Worm (Caenorhabditis elegans) whole organism, L1 larva: ENCODE measurements around the gene phf-30.

Experiments used
- C04F5.9 ChIP-seq: sonication (generic microtip); optimal IDR thresholded peaks from 2 replicates; lab custom pipeline; 2016; ENCODE audit warnings: missing genetic modification characterization, missing compliant biosample characterization
- C16A3.4 ChIP-seq: fragments of 150-350 bp; optimal IDR thresholded peaks from 2 replicates; lab custom pipeline; 2014; ENCODE audit warnings: missing biosample characterization, missing genetic modification characterization
- alr-1 ChIP-seq: fragments of 200-800 bp; sonication (Bioruptor generic); optimal IDR thresholded peaks from 2 replicates; lab custom pipeline; 2018; ENCODE audit warnings: borderline replicate concordance, mild to moderate bottlenecking, missing genetic modification characterization, missing compliant biosample characterization
- aly-2 ChIP-seq: fragments of 150-350 bp; optimal IDR thresholded peaks from 2 replicates; lab custom pipeline; 2014; ENCODE audit warnings: missing biosample characterization, missing genetic modification characterization
- ama-1 ChIP-seq: fragments of 150-350 bp; optimal IDR thresholded peaks from 2 replicates; lab custom pipeline; 2014
- blmp-1 ChIP-seq: fragments of 150-350 bp; optimal IDR thresholded peaks from 2 replicates; lab custom pipeline; 2014; ENCODE audit warnings: missing biosample characterization, missing genetic modification characterization
- ceh-88 ChIP-seq: fragments of 200-800 bp; sonication (Bioruptor generic); IDR thresholded peaks from 2 replicates; pipeline ENCODE4 v1.3.6; 2022; ENCODE audit warnings: missing genetic modification characterization, missing compliant biosample characterization
- dpl-1 ChIP-seq, 3 experiments: fragments of 150-350 bp in 2 of 3; sonication (generic microtip) in 1 of 3; optimal IDR thresholded peaks; 2 replicates each; lab custom pipeline; 2014 to 2017; ENCODE audit warnings: missing biosample characterization in 3 of 3, missing genetic modification characterization in 3 of 3, missing genetic modification reagents in 3 of 3
- dsc-1 ChIP-seq: sonication (generic microtip); optimal IDR thresholded peaks from 2 replicates; lab custom pipeline; 2016; ENCODE audit warnings: mild to moderate bottlenecking, missing genetic modification characterization, missing compliant biosample characterization
- efl-1 ChIP-seq, 4 experiments: fragments of 150-350 bp; optimal IDR thresholded peaks in 3 of 4; peaks in 1 of 4; 1 replicate in 1 of 4; 2 replicates in 3 of 4; lab custom pipeline; 2014; ENCODE audit warnings: missing biosample characterization in 2 of 4, missing genetic modification characterization in 2 of 4, missing genetic modification reagents in 2 of 4
- efl-3 ChIP-seq: fragments of 200-800 bp; sonication (Bioruptor generic); optimal IDR thresholded peaks from 2 replicates; lab custom pipeline; 2018; ENCODE audit warnings: mild to moderate bottlenecking, missing genetic modification characterization, missing compliant biosample characterization
- elt-2 ChIP-seq: sonication (generic microtip); optimal IDR thresholded peaks from 2 replicates; lab custom pipeline; 2016; ENCODE audit warnings: missing genetic modification characterization, mild to moderate bottlenecking, inconsistent platforms, missing compliant biosample characterization, missing genetic modification reagents
- ets-5 ChIP-seq: fragments of 200-800 bp; sonication (Bioruptor generic); IDR thresholded peaks from 2 replicates; pipeline ENCODE4 v1.3.6; 2022; ENCODE audit warnings: missing genetic modification characterization, missing compliant biosample characterization
- fkh-10 ChIP-seq: sonication (generic microtip); optimal IDR thresholded peaks from 2 replicates; lab custom pipeline; 2017; ENCODE audit warnings: missing biosample characterization, missing genetic modification reagents, missing genetic modification characterization
- fkh-8 ChIP-seq: sonication (generic microtip); optimal IDR thresholded peaks from 2 replicates; lab custom pipeline; 2016; ENCODE audit warnings: mild to moderate bottlenecking, missing genetic modification characterization, missing compliant biosample characterization
- fos-1 ChIP-seq: fragments of 150-350 bp; optimal IDR thresholded peaks from 2 replicates; lab custom pipeline; 2014; ENCODE audit warnings: missing biosample characterization, missing genetic modification characterization
- hlh-17 ChIP-seq: fragments of 200-800 bp; sonication (Bioruptor generic); optimal IDR thresholded peaks from 2 replicates; lab custom pipeline; 2018; ENCODE audit warnings: missing genetic modification characterization, mild to moderate bottlenecking, missing compliant biosample characterization, moderate library complexity, borderline replicate concordance
- hlh-4 ChIP-seq: sonication (generic microtip); optimal IDR thresholded peaks from 2 replicates; lab custom pipeline; 2016; ENCODE audit warnings: mild to moderate bottlenecking, missing genetic modification characterization, missing compliant biosample characterization
- hpl-2 ChIP-seq: fragments of 150-350 bp; optimal IDR thresholded peaks from 2 replicates; lab custom pipeline; 2014; ENCODE audit warnings: missing biosample characterization, missing genetic modification reagents, missing genetic modification characterization
- irx-1 ChIP-seq: sonication (generic microtip); optimal IDR thresholded peaks from 2 replicates; lab custom pipeline; 2016; ENCODE audit warnings: missing genetic modification characterization, missing compliant biosample characterization
- lin-14 ChIP-seq: fragments of 200-800 bp; sonication (Bioruptor generic); optimal IDR thresholded peaks from 2 replicates; lab custom pipeline; 2018; ENCODE audit warnings: mild to moderate bottlenecking, missing genetic modification characterization, moderate library complexity, missing compliant biosample characterization
- lin-15B ChIP-seq: fragments of 150-350 bp; sonication (generic microtip); optimal IDR thresholded peaks from 3 replicates; lab custom pipeline; 2014; ENCODE audit warnings: missing biosample characterization, missing genetic modification characterization
- lin-35 ChIP-seq, 2 experiments: fragments of 150-350 bp; optimal IDR thresholded peaks; 2 replicates each; lab custom pipeline; 2014; ENCODE audit warnings: missing biosample characterization in 2 of 2, missing genetic modification characterization in 2 of 2, missing genetic modification reagents in 2 of 2
- lin-39 ChIP-seq: fragments of 150-350 bp; optimal IDR thresholded peaks from 2 replicates; lab custom pipeline; 2014; ENCODE audit warnings: missing biosample characterization, missing genetic modification reagents, missing genetic modification characterization
- lir-3 ChIP-seq: sonication (generic microtip); optimal IDR thresholded peaks from 2 replicates; lab custom pipeline; 2016; ENCODE audit warnings: mild to moderate bottlenecking, missing genetic modification characterization, moderate library complexity, missing compliant biosample characterization; ENCODE audit not compliant: poor library complexity
- mab-9 ChIP-seq: fragments of 200-800 bp; sonication (Bioruptor generic); IDR thresholded peaks from 2 replicates; pipeline ENCODE4 v1.3.6; 2022; ENCODE audit warnings: missing genetic modification reagents, missing genetic modification characterization, missing compliant biosample characterization
- mep-1 ChIP-seq: fragments of 150-350 bp; optimal IDR thresholded peaks from 2 replicates; lab custom pipeline; 2014; ENCODE audit warnings: missing biosample characterization, missing genetic modification characterization
- nhr-12 ChIP-seq: sonication (generic microtip); optimal IDR thresholded peaks from 2 replicates; lab custom pipeline; 2017; ENCODE audit warnings: missing biosample characterization, missing genetic modification characterization
- nhr-20 ChIP-seq: sonication (generic microtip); optimal IDR thresholded peaks from 2 replicates; lab custom pipeline; 2016; ENCODE audit warnings: mild to moderate bottlenecking, missing genetic modification characterization, missing compliant biosample characterization
- nhr-71 ChIP-seq: sonication (generic microtip); optimal IDR thresholded peaks from 2 replicates; lab custom pipeline; 2016; ENCODE audit warnings: mild to moderate bottlenecking, missing genetic modification characterization, moderate library complexity, missing compliant biosample characterization
- nhr-76 ChIP-seq: sonication (generic microtip); optimal IDR thresholded peaks from 2 replicates; lab custom pipeline; 2017; ENCODE audit warnings: missing biosample characterization, missing genetic modification characterization
- nhr-84 ChIP-seq: sonication (generic microtip); optimal IDR thresholded peaks from 2 replicates; lab custom pipeline; 2017; ENCODE audit warnings: missing biosample characterization, missing genetic modification characterization
- nhr-85 ChIP-seq: sonication (generic microtip); peaks from one replicate; lab custom pipeline; 2016; ENCODE audit warnings: missing genetic modification characterization, inconsistent platforms, missing compliant biosample characterization
- pax-3 ChIP-seq: fragments of 200-800 bp; sonication (Bioruptor generic); optimal IDR thresholded peaks from 2 replicates; lab custom pipeline; 2018; ENCODE audit warnings: mild to moderate bottlenecking, missing genetic modification characterization, moderate library complexity, missing compliant biosample characterization
- pqm-1 ChIP-seq: sonication (generic microtip); optimal IDR thresholded peaks from 3 replicates; lab custom pipeline; 2017; ENCODE audit warnings: missing biosample characterization, missing genetic modification characterization
- rnt-1 ChIP-seq: sonication (generic microtip); optimal IDR thresholded peaks from 2 replicates; lab custom pipeline; 2016; ENCODE audit warnings: mild to moderate bottlenecking, missing genetic modification characterization, moderate library complexity, missing compliant biosample characterization
- skn-1 ChIP-seq: fragments of 150-350 bp; optimal IDR thresholded peaks from 2 replicates; lab custom pipeline; 2014; ENCODE audit warnings: missing biosample characterization, missing genetic modification characterization
- sox-4 ChIP-seq: sonication (generic microtip); optimal IDR thresholded peaks from 2 replicates; lab custom pipeline; 2016; ENCODE audit warnings: missing genetic modification characterization, missing compliant biosample characterization
- sptf-1 ChIP-seq: fragments of 150-350 bp; optimal IDR thresholded peaks from 2 replicates; lab custom pipeline; 2014; ENCODE audit warnings: missing biosample characterization, missing genetic modification characterization
- swsn-7 ChIP-seq: sonication (generic microtip); optimal IDR thresholded peaks from 2 replicates; lab custom pipeline; 2016; ENCODE audit warnings: missing genetic modification characterization, missing compliant biosample characterization
- tbx-2 ChIP-seq: sonication (generic microtip); optimal IDR thresholded peaks from 2 replicates; lab custom pipeline; 2016; ENCODE audit warnings: missing genetic modification characterization, missing compliant biosample characterization
- unc-130 ChIP-seq: fragments of 150-350 bp; optimal IDR thresholded peaks from 2 replicates; lab custom pipeline; 2017; ENCODE audit warnings: missing biosample characterization, missing genetic modification characterization, inconsistent platforms
- unc-30 ChIP-seq: sonication (generic microtip); optimal IDR thresholded peaks from 2 replicates; lab custom pipeline; 2017; ENCODE audit warnings: missing biosample characterization, missing genetic modification characterization
- unc-86 ChIP-seq: sonication (generic microtip); optimal IDR thresholded peaks from 2 replicates; lab custom pipeline; 2016; ENCODE audit warnings: missing genetic modification characterization, missing compliant biosample characterization
- unc-98 ChIP-seq: fragments of 200-800 bp; sonication (Bioruptor generic); IDR thresholded peaks from 2 replicates; pipeline ENCODE4 v1.3.6; 2022; ENCODE audit warnings: missing genetic modification characterization, missing compliant biosample characterization
- xbp-1 ChIP-seq: sonication (generic microtip); optimal IDR thresholded peaks from 2 replicates; lab custom pipeline; 2016; ENCODE audit warnings: missing genetic modification characterization, missing compliant biosample characterization
- zag-1 ChIP-seq: fragments of 150-350 bp; optimal IDR thresholded peaks from 2 replicates; lab custom pipeline; 2014; ENCODE audit warnings: missing biosample characterization, missing genetic modification characterization

phf-30 gene

ce11 chrV:8435292-8435691 lies 33.5 kb upstream of the phf-30 start:
- TF ChIP-seq rnt-1: peak; percentile 6
- no peak for TF ChIP-seq xbp-1
- no peak for TF ChIP-seq irx-1 (tag; lab: Kevin White, UChicago)
- no peak for TF ChIP-seq elt-2 (tag; lab: Kevin White, UChicago)
- no peak for TF ChIP-seq nhr-20 (tag; lab: Kevin White, UChicago)
- TF ChIP-seq ama-1 (lab: Kevin White, UChicago): no peak
- TF ChIP-seq ets-5 (GFP tag; lab: Robert Waterston, UW): no peak
- TF ChIP-seq mep-1 (tag; lab: Kevin White, UChicago): peak; percentile 1
- TF ChIP-seq ceh-88: no peak
- TF ChIP-seq C16A3.4 (tag; lab: Kevin White, UChicago): no peak
- TF ChIP-seq efl-3 (GFP tag; lab: Kevin White, UChicago): no peak
- peak; percentile 23 for TF ChIP-seq dsc-1 (tag; lab: Kevin White, UChicago)
- no peak for TF ChIP-seq zag-1
- TF ChIP-seq nhr-76 (tag; lab: Kevin White, UChicago): no peak
- no peak for TF ChIP-seq nhr-12 (tag; lab: Kevin White, UChicago)
- no peak for TF ChIP-seq skn-1 (tag; lab: Kevin White, UChicago)
- no peak for TF ChIP-seq lin-35 (GFP tag; optimal IDR thresholded peaks at IDR 0.05; lab: Kevin White, UChicago)
- peak; percentile 2 for TF ChIP-seq fkh-10 (GFP tag; lab: Kevin White, UChicago)
- TF ChIP-seq swsn-7 (tag; lab: Kevin White, UChicago): no peak
- peak; percentile 43 for TF ChIP-seq lin-14 (GFP tag; lab: Kevin White, UChicago)
- no peak for TF ChIP-seq sptf-1
- TF ChIP-seq pax-3 (tag; lab: Kevin White, UChicago): no peak
- TF ChIP-seq nhr-84 (tag; lab: Kevin White, UChicago): no peak
- no peak for TF ChIP-seq nhr-85 (tag; lab: Kevin White, UChicago)
- TF ChIP-seq blmp-1 (tag; lab: Kevin White, UChicago): no peak
- no peak for TF ChIP-seq lir-3 (tag; lab: Kevin White, UChicago)
- TF ChIP-seq unc-98 (GFP tag; lab: Robert Waterston, UW): no peak
- no peak for TF ChIP-seq hlh-4 (tag; lab: Kevin White, UChicago)
- no peak for TF ChIP-seq pqm-1 (tag; lab: Kevin White, UChicago)

- TF ChIP-seq dpl-1 (GFP tag; optimal IDR thresholded peaks at IDR 0.05; lab: Kevin White, UChicago): no peak
- 0 out of 2 replicates have a peak, but pooled peaks have one; percentile 26 for TF ChIP-seq mab-9 (GFP tag; lab: Robert Waterston, UW)
- peak; percentile 64 for TF ChIP-seq lin-14 (GFP tag; lab: Kevin White, UChicago)
These were observed 31.5 kb upstream of the phf-30 start for ce11 chrV:8437358-8437757.

- TF ChIP-seq unc-30 (no peak), tbx-2 (no peak), dsc-1 (tag; lab: Kevin White, UChicago) (peak; percentile 20), lin-14 (GFP tag; lab: Kevin White, UChicago) (peak; percentile 28), fkh-8 (tag; lab: Kevin White, UChicago) (peak; percentile 67), unc-130 (tag; lab: Kevin White, UChicago) (no peak)
These were observed 24.4 kb upstream of the phf-30 start, which contains the start of gene lmd-3 for ce11 chrV:8444357-8444856. Gene lmd-3 (minus strand): TSS chrV:8444806.

ce11 chrV:8445636-8446035 lies 23.2 kb upstream of the phf-30 start:
- TF ChIP-seq alr-1 (tag; lab: Kevin White, UChicago) (no peak), hpl-2 (GFP tag; lab: Kevin White, UChicago) (no peak), C04F5.9 (tag; lab: Kevin White, UChicago) (no peak), aly-2 (tag; lab: Kevin White, UChicago) (no peak), dpl-1 (GFP tag; optimal IDR thresholded peaks at IDR 0.05; lab: Kevin White, UChicago) (no peak), hlh-17 (GFP tag; lab: Kevin White, UChicago) (no peak), unc-86 (tag; lab: Kevin White, UChicago) (no peak), nhr-12 (tag; lab: Kevin White, UChicago) (no peak), ets-5 (GFP tag; lab: Robert Waterston, UW) (no peak), fos-1 (tag; lab: Kevin White, UChicago) (peak; percentile 9), nhr-71 (tag; lab: Kevin White, UChicago) (peak; percentile 48), lin-39 (tag; lab: Kevin White, UChicago) (no peak), xbp-1 (no peak), fkh-10 (GFP tag; lab: Kevin White, UChicago) (no peak), sox-4 (tag; lab: Kevin White, UChicago) (no peak), efl-1 (optimal IDR thresholded peaks at IDR 0.05; lab: Kevin White, UChicago) (peak in 1 of 2 experiments; percentile 22), efl-1 (GFP tag; optimal IDR thresholded peaks at IDR 0.05 in 1 of 2; lab: Kevin White, UChicago) (peak in 1 of 2 experiments; percentile 1), mep-1 (tag; lab: Kevin White, UChicago) (peak; percentile 16), lin-15B (tag; lab: Kevin White, UChicago) (no peak), unc-130 (tag; lab: Kevin White, UChicago) (no peak), tbx-2 (no peak)
